Worm (Caenorhabditis elegans): ENCODE measurements around the gene rpn-13.

Gene rpn-13

DNA sequence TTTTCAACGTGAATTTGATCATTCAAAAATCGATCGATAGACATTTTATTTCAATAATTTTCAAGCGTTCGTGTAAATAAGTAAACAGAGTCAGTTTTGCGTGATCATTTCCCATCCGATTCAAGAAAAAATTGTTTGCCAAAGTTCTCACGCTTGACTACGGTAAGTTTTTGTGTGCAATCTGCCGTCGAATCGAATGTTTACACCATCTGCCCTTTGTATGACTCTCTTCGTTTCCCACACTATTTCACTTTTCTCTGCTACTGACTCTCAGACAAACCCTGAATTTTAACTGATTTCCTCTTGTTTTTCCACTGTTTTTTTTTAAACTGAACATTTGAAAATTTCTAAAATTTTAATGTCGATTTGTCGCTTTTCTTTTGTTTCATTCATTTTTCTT lies 3.0 kb upstream of the rpn-13 start (continued):
- TF ChIP-seq unc-3 (GFP tag; conservative IDR thresholded peaks at IDR 0.05), result no peak
- TF ChIP-seq unc-3 (tag; optimal IDR thresholded peaks at IDR 0.05), result no peak
- no peak for TF ChIP-seq ama-1 (optimal IDR thresholded peaks at IDR 0.05)
- no peak for TF ChIP-seq npax-4 (tag; optimal IDR thresholded peaks at IDR 0.05)
- TF ChIP-seq sox-2 (GFP tag; IDR thresholded peaks at IDR 0.05), result no peak
- no peak for TF ChIP-seq madf-2 (tag; optimal IDR thresholded peaks at IDR 0.05)
- TF ChIP-seq tbx-7 (tag; optimal IDR thresholded peaks at IDR 0.05), result no peak
- TF ChIP-seq ceh-45 (GFP tag; IDR thresholded peaks at IDR 0.05), result no peak
- TF ChIP-seq pax-1 (tag; optimal IDR thresholded peaks at IDR 0.05), result peak; percentile 73
- TF ChIP-seq syd-9 (tag; optimal IDR thresholded peaks at IDR 0.05), result no peak
- peak; percentile 25 for TF ChIP-seq unc-42 (tag; optimal IDR thresholded peaks at IDR 0.05)
- TF ChIP-seq ceh-30 (tag; optimal IDR thresholded peaks at IDR 0.05), result peak; percentile 30
- peak; percentile 33 for TF ChIP-seq fkh-10 (GFP tag; optimal IDR thresholded peaks at IDR 0.05)
- TF ChIP-seq dmd-4 (tag; optimal IDR thresholded peaks at IDR 0.05; ENCODE audit: borderline replicate concordance), result no peak
- TF ChIP-seq gmeb-2 (tag; optimal IDR thresholded peaks at IDR 0.05), result no peak
- no peak for TF ChIP-seq T23F11.4 (GFP tag; optimal IDR thresholded peaks at IDR 0.05)
- TF ChIP-seq nfya-1 (tag; optimal IDR thresholded peaks at IDR 0.05), result peak; percentile 81
- peak; percentile 81 for TF ChIP-seq pat-9 (tag; optimal IDR thresholded peaks at IDR 0.05)
- peak; percentile 46 for TF ChIP-seq elt-2 (tag; optimal IDR thresholded peaks at IDR 0.05)
- TF ChIP-seq hlh-6 (tag; optimal IDR thresholded peaks at IDR 0.05), result no peak
- TF ChIP-seq nhr-232 (tag; optimal IDR thresholded peaks at IDR 0.05), result no peak
- TF ChIP-seq ttx-3 (tag; optimal IDR thresholded peaks at IDR 0.05), result no peak
- peak; percentile 25 for TF ChIP-seq K09A11.1 (tag; optimal IDR thresholded peaks at IDR 0.05; ENCODE audit: insufficient read depth)
- no peak for TF ChIP-seq pha-4 (tag; optimal IDR thresholded peaks at IDR 0.05)
- no peak for TF ChIP-seq nhr-11 (tag; optimal IDR thresholded peaks at IDR 0.05)
- peak; percentile 46 for TF ChIP-seq ceh-31 (tag; optimal IDR thresholded peaks at IDR 0.05)
- no peak for TF ChIP-seq ceh-24 (tag; optimal IDR thresholded peaks at IDR 0.05)
- peak; percentile 58 for TF ChIP-seq ref-2 (tag; optimal IDR thresholded peaks at IDR 0.05)
- peak; percentile 38 for TF ChIP-seq F13H6.1 (tag; optimal IDR thresholded peaks at IDR 0.05)

- TF ChIP-seq ref-2 (tag; optimal IDR thresholded peaks at IDR 0.05) (no peak), K09A11.1 (tag; optimal IDR thresholded peaks at IDR 0.05; ENCODE audit: insufficient read depth) (no peak), ama-1 (optimal IDR thresholded peaks at IDR 0.05) (no peak), fkh-10 (GFP tag; optimal IDR thresholded peaks at IDR 0.05) (no peak), pqm-1 (tag; optimal IDR thresholded peaks at IDR 0.05) (no peak), tbx-7 (tag; optimal IDR thresholded peaks at IDR 0.05) (no peak), syd-9 (tag; optimal IDR thresholded peaks at IDR 0.05) (no peak), sox-4 (tag; optimal IDR thresholded peaks at IDR 0.05) (no peak), ceh-19 (GFP tag; optimal IDR thresholded peaks at IDR 0.05) (no peak), elt-4 (tag; optimal IDR thresholded peaks at IDR 0.05) (no peak), hlh-6 (tag; optimal IDR thresholded peaks at IDR 0.05) (no peak), unc-42 (tag; optimal IDR thresholded peaks at IDR 0.05) (no peak), unc-55 (GFP tag; optimal IDR thresholded peaks at IDR 0.05) (no peak), ceh-14 (tag; optimal IDR thresholded peaks at IDR 0.05) (no peak)
Observed at ce11 chrIII:6343229-6343628, 1.5 kb upstream of the rpn-13 start, which contains the start of gene C56G2.9. Gene C56G2.9, minus strand, starts transcription at chrIII:6343329.

DNA sequence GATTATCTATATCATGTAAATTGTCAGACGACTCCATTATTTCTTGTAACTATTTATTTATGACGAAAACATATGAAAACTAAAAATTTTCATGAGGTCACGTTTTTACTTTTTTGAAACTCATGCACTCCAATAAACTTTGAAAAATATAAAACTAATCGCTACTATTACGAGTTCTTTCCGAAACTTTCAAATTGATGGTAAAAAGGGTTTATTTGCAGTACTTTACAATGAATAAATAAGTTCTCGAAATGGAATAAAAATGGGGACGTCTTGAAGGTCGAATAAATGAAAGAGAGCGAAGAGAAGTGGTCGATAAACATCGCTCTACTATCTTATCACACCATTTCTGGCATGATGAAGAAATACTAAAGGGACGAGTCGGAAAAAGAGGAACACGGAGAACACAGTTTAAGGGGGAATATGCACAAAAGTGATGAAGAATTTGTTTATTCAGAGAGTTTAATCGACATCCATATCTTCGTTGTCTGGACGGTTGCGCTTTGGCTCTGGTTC lies 1.8 kb downstream of the rpn-13 start, which contains the start of gene let-767:
let-767 (minus strand) TSS at position 51 of the 516 bp plus-strand sequence.
- TF ChIP-seq sdc-2 (tag; optimal IDR thresholded peaks at IDR 0.05), result no peak
- peak; percentile 23 for TF ChIP-seq elt-2 (tag; optimal IDR thresholded peaks at IDR 0.05)

ce11 chrIII:6334364-6334763 lies 7.4 kb downstream of the rpn-13 start:
- TF ChIP-seq che-1 (tag; optimal IDR thresholded peaks at IDR 0.05) (no peak), unc-42 (tag; optimal IDR thresholded peaks at IDR 0.05) (peak; percentile 58), ceh-45 (GFP tag; IDR thresholded peaks at IDR 0.05) (no peak)

Measured in whole organism, late embryonic.